Fruit fly (Drosophila melanogaster): Measurements from ENCODE around the gene Rad23.

Gene Rad23

DNA sequence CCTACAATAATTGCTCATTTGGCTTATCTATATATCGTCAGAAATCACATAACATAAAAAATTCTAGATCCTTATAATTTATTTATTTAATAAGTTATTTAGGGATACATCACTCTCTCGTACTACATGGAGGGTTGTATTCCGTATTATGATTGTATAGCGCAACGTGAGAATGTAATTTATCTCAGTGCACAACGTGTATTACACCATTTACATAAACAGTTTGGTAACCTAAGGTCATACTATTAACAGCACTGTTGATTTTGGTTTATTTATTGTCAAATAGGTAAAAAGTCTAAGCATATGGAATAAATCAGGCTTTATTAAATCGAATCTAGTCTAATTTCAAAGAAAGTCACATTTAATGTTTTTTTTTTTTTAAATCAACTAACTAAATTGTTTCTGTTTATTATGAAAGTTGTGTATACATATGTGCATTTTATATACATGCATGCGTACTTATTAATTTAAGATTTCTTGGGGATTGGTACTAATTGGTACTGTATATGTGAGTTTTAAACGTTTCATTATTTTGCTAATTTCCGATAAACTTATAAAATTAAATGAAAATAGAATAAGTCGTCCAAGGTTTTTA, 6.9 kb downstream of the Rad23 start, which contains the start of gene Rnf11:
Gene Rnf11 (plus strand): TSS at position 252 of the 595 bp plus-strand sequence.
- TF ChIP-seq CG10631 (GFP tag; optimal IDR thresholded peaks at IDR 0.05): peak; percentile 15
- peak; percentile 43 for TF ChIP-seq Eip78C (GFP tag)
- peak; percentile 43 for TF ChIP-seq Hr39 (GFP tag; optimal IDR thresholded peaks at IDR 0.05)
- peak; percentile 44 for TF ChIP-seq fkh (GFP tag; optimal IDR thresholded peaks at IDR 0.05)
- TF ChIP-seq CG32006 (GFP tag; optimal IDR thresholded peaks at IDR 0.05): no peak
- peak; percentile 11 for TF ChIP-seq OdsH (GFP tag; optimal IDR thresholded peaks at IDR 0.05)
- TF ChIP-seq CG31627 (GFP tag; optimal IDR thresholded peaks at IDR 0.05): peak; percentile 33
- no peak for TF ChIP-seq CG9139 (GFP tag; optimal IDR thresholded peaks at IDR 0.05)
- TF ChIP-seq acj6 (GFP tag; optimal IDR thresholded peaks at IDR 0.05): no peak
- peak; percentile 21 for TF ChIP-seq CG3032 (tag; optimal IDR thresholded peaks at IDR 0.05)

DNA sequence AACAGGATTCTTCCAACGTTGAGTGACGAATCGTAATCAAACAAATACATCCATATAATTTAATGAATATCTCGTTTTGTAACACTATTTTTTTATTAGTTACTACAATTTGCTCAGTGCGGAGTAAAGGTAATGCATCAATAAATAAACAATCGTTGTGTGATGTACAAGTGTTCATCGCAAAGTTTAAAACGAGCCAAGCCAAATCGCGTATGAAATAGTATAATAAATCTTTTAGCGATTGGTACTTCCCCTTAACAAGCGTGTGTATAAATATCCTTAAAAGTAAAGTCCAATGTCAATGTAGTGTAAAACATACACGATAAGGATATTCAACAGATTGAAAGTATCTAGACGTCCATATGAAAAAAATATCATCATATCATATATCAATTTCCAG, 7.4 kb downstream of the Rad23 start:
- TF ChIP-seq CG10631 (GFP tag; optimal IDR thresholded peaks at IDR 0.05) (peak; percentile 4), net (GFP tag; optimal IDR thresholded peaks at IDR 0.05) (no peak)

DNA sequence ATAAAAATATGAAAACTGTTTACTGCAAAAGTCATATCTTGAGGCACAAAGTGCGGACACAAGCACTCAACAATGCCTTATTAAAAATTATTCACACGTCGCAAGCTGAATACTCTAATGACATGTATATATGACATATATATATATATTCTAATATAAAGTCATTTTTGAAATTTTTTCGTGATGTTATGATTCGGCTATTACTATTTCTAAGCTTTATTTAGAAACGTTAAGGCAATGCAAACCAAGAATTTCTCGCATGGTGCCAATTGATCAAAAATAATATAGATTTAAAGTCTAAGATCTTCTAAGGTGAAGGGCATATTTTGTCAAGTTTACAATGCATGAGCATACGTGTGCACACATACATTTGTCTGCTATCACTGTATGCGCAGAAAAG, 10.9 kb downstream of the Rad23 start:
- no peak for TF ChIP-seq OdsH (GFP tag; optimal IDR thresholded peaks at IDR 0.05)
- TF ChIP-seq dac (GFP tag; optimal IDR thresholded peaks at IDR 0.05): no peak
- no peak for TF ChIP-seq Hr4 (GFP tag; optimal IDR thresholded peaks at IDR 0.05)
- TF ChIP-seq vri (GFP tag; optimal IDR thresholded peaks at IDR 0.05): no peak
- TF ChIP-seq Sox14 (GFP tag; optimal IDR thresholded peaks at IDR 0.05): no peak
- no peak for TF ChIP-seq acj6 (GFP tag; optimal IDR thresholded peaks at IDR 0.05)
- TF ChIP-seq CG11762 (GFP tag; optimal IDR thresholded peaks at IDR 0.05; ENCODE audit: insufficient read depth): no peak
- TF ChIP-seq CG4318 (GFP tag; optimal IDR thresholded peaks at IDR 0.05): no peak

DNA sequence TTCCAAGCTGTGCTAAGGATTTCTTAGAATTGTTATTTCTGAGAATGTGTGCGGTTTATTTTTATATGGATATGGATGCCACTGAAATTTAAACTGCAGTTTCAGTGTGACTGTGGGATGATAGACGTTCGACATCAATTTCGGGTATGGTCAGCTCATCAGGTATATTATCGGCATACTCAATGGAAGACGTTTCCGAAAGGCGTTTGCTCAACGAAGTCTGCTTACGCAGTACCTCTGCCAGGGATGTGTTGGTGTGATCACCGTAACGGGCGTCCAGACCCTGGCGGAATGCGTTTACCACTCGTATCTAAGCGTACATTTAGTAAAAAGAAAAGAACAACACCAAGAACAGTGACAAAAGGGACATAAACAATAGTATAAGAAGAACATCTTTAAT, 21.2 kb downstream of the Rad23 start:
- no peak for TF ChIP-seq CG10669 (GFP tag; optimal IDR thresholded peaks at IDR 0.05)
- TF ChIP-seq CG1621 (tag; optimal IDR thresholded peaks at IDR 0.05): no peak
- TF ChIP-seq fd85E (GFP tag; optimal IDR thresholded peaks at IDR 0.05): no peak
- TF ChIP-seq salr (GFP tag; optimal IDR thresholded peaks at IDR 0.05): no peak
- no peak for TF ChIP-seq OdsH (GFP tag; optimal IDR thresholded peaks at IDR 0.05)
- TF ChIP-seq CG31627 (GFP tag; optimal IDR thresholded peaks at IDR 0.05): no peak
- TF ChIP-seq svp (GFP tag): no peak
- no peak for TF ChIP-seq CG7368 (GFP tag; optimal IDR thresholded peaks at IDR 0.05)
- TF ChIP-seq cyc (GFP tag; optimal IDR thresholded peaks at IDR 0.05): no peak
- no peak for TF ChIP-seq Eip78C (GFP tag)
- TF ChIP-seq ss (GFP tag; optimal IDR thresholded peaks at IDR 0.05): no peak
- TF ChIP-seq Eip93F (GFP tag; optimal IDR thresholded peaks at IDR 0.05): no peak
- TF ChIP-seq CG11294 (GFP tag; IDR thresholded peaks at IDR 0.05): no peak
- no peak for TF ChIP-seq Sox15 (GFP tag; optimal IDR thresholded peaks at IDR 0.05)
- TF ChIP-seq vri (GFP tag; optimal IDR thresholded peaks at IDR 0.05): no peak
- no peak for TF ChIP-seq CG15336 (GFP tag; IDR thresholded peaks at IDR 0.05)
- no peak for TF ChIP-seq topi (GFP tag; optimal IDR thresholded peaks at IDR 0.05)

DNA sequence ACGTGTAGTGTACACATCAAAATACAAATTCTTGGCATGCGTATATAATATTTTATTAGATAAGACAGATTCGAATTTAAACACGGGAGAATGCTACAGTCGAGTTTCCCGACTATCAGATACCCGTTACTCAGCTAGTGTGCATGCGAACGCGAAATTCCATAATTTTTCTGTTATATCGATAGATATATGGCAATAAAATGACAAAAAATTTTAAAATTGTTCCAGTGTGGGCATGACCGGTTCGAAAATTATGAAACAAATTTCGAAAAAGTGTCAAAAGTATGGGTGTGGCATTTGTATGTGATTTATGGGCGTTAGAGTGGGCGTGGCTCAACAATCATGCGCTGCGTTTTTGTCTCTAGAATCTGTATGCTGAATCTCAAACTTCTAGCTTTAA, 24.4 kb downstream of the Rad23 start:
- TF ChIP-seq CG10669 (GFP tag; optimal IDR thresholded peaks at IDR 0.05) (no peak), CG10631 (GFP tag; optimal IDR thresholded peaks at IDR 0.05) (no peak), Eip78C (GFP tag) (no peak), CG11294 (GFP tag; IDR thresholded peaks at IDR 0.05) (no peak), dac (GFP tag; optimal IDR thresholded peaks at IDR 0.05) (no peak), CG11762 (GFP tag; optimal IDR thresholded peaks at IDR 0.05; ENCODE audit: insufficient read depth) (no peak), CG1621 (tag; optimal IDR thresholded peaks at IDR 0.05) (no peak), Sox15 (GFP tag; optimal IDR thresholded peaks at IDR 0.05) (no peak)

DNA sequence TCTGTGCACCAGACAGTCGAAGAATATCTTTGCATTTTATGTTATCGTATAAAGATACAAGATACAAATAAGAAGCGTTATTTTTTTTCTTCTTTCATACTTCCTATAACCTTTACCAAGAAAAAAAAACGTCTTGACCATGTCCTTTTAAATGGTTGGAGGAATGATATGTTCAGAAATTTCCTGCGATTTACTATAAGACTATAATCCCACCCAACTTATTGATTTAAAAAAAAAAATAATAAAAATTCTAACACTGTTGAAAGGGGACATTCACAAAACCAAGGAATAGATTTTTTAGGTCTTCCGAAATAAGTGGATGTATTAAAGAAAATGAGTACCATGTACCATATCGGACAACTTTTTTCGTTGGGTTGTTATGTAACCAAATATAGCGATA, 28.1 kb downstream of the Rad23 start:
- TF ChIP-seq CG9139 (GFP tag; optimal IDR thresholded peaks at IDR 0.05) (no peak), topi (GFP tag; optimal IDR thresholded peaks at IDR 0.05) (no peak), Hr4 (GFP tag; optimal IDR thresholded peaks at IDR 0.05) (no peak), fd85E (GFP tag; optimal IDR thresholded peaks at IDR 0.05) (no peak), ss (GFP tag; optimal IDR thresholded peaks at IDR 0.05) (no peak), CG31627 (GFP tag; optimal IDR thresholded peaks at IDR 0.05) (no peak), CG7368 (GFP tag; optimal IDR thresholded peaks at IDR 0.05) (no peak), CG8119 (GFP tag; IDR thresholded peaks at IDR 0.05) (no peak), net (GFP tag; optimal IDR thresholded peaks at IDR 0.05) (no peak), Smox (GFP tag; optimal IDR thresholded peaks at IDR 0.05) (no peak), pdm3 (GFP tag; optimal IDR thresholded peaks at IDR 0.05) (no peak), CG11902 (GFP tag; optimal IDR thresholded peaks at IDR 0.05) (no peak), CG3032 (tag; optimal IDR thresholded peaks at IDR 0.05) (no peak), vri (GFP tag; optimal IDR thresholded peaks at IDR 0.05) (no peak), Ets96B (tag; optimal IDR thresholded peaks at IDR 0.05) (no peak)
